Worm (Caenorhabditis elegans) whole organism, L1 larva: ENCODE measurements around the gene col-118.
A peak's percentile ranks its signal among the peaks of the same experiment; 100 is the strongest.

Experiments used
- C16A3.4 ChIP-seq: fragments of 150-350 bp; optimal IDR thresholded peaks from 2 replicates; lab custom pipeline; 2014; ENCODE audit warnings: missing biosample characterization, missing genetic modification characterization
- C34B4.2 ChIP-seq: sonication (generic microtip); optimal IDR thresholded peaks from 2 replicates; lab custom pipeline; 2017; ENCODE audit warnings: mild to moderate bottlenecking, missing genetic modification characterization, missing compliant biosample characterization
- F16B12.6 ChIP-seq: fragments of 150-350 bp; optimal IDR thresholded peaks from 2 replicates; lab custom pipeline; 2014; ENCODE audit warnings: missing biosample characterization, missing genetic modification characterization
- alr-1 ChIP-seq: fragments of 200-800 bp; sonication (Bioruptor generic); optimal IDR thresholded peaks from 2 replicates; lab custom pipeline; 2018; ENCODE audit warnings: borderline replicate concordance, mild to moderate bottlenecking, missing genetic modification characterization, missing compliant biosample characterization
- blmp-1 ChIP-seq: fragments of 150-350 bp; optimal IDR thresholded peaks from 2 replicates; lab custom pipeline; 2014; ENCODE audit warnings: missing biosample characterization, missing genetic modification characterization
- ceh-90 ChIP-seq: sonication (generic microtip); optimal IDR thresholded peaks from 2 replicates; lab custom pipeline; 2016; ENCODE audit warnings: missing genetic modification characterization, missing compliant biosample characterization
- dsc-1 ChIP-seq: sonication (generic microtip); optimal IDR thresholded peaks from 2 replicates; lab custom pipeline; 2016; ENCODE audit warnings: mild to moderate bottlenecking, missing genetic modification characterization, missing compliant biosample characterization
- efl-1 ChIP-seq, 4 experiments: fragments of 150-350 bp; optimal IDR thresholded peaks in 3 of 4; peaks in 1 of 4; 1 replicate in 1 of 4; 2 replicates in 3 of 4; lab custom pipeline; 2014; ENCODE audit warnings: missing biosample characterization in 2 of 4, missing genetic modification characterization in 2 of 4, missing genetic modification reagents in 2 of 4
- efl-3 ChIP-seq: fragments of 200-800 bp; sonication (Bioruptor generic); optimal IDR thresholded peaks from 2 replicates; lab custom pipeline; 2018; ENCODE audit warnings: mild to moderate bottlenecking, missing genetic modification characterization, missing compliant biosample characterization
- egl-27 ChIP-seq, 2 experiments: fragments of 150-350 bp in 1 of 2; sonication (generic microtip); optimal IDR thresholded peaks; 3 replicates each; lab custom pipeline; 2017 to 2018; ENCODE audit warnings: missing biosample characterization in 2 of 2, missing genetic modification characterization in 2 of 2, missing genetic modification reagents in 2 of 2
- elt-2 ChIP-seq: sonication (generic microtip); optimal IDR thresholded peaks from 2 replicates; lab custom pipeline; 2016; ENCODE audit warnings: missing genetic modification characterization, mild to moderate bottlenecking, inconsistent platforms, missing compliant biosample characterization, missing genetic modification reagents
- grh-1 ChIP-seq: fragments of 200-800 bp; sonication (Bioruptor generic); IDR thresholded peaks from 2 replicates; pipeline ENCODE4 v1.3.6; 2022; ENCODE audit warnings: missing genetic modification reagents, missing genetic modification characterization, missing compliant biosample characterization
- hpl-2 ChIP-seq: fragments of 150-350 bp; optimal IDR thresholded peaks from 2 replicates; lab custom pipeline; 2014; ENCODE audit warnings: missing biosample characterization, missing genetic modification reagents, missing genetic modification characterization
- irx-1 ChIP-seq: sonication (generic microtip); optimal IDR thresholded peaks from 2 replicates; lab custom pipeline; 2016; ENCODE audit warnings: missing genetic modification characterization, missing compliant biosample characterization
- lin-13 ChIP-seq: fragments of 150-350 bp; optimal IDR thresholded peaks from 2 replicates; lab custom pipeline; 2014; ENCODE audit warnings: missing biosample characterization, missing genetic modification reagents, missing genetic modification characterization
- lin-14 ChIP-seq: fragments of 200-800 bp; sonication (Bioruptor generic); optimal IDR thresholded peaks from 2 replicates; lab custom pipeline; 2018; ENCODE audit warnings: mild to moderate bottlenecking, missing genetic modification characterization, moderate library complexity, missing compliant biosample characterization
- lin-35 ChIP-seq, 2 experiments: fragments of 150-350 bp; optimal IDR thresholded peaks; 2 replicates each; lab custom pipeline; 2014; ENCODE audit warnings: missing biosample characterization in 2 of 2, missing genetic modification characterization in 2 of 2, missing genetic modification reagents in 2 of 2
- lin-39 ChIP-seq: fragments of 150-350 bp; optimal IDR thresholded peaks from 2 replicates; lab custom pipeline; 2014; ENCODE audit warnings: missing biosample characterization, missing genetic modification reagents, missing genetic modification characterization
- lir-3 ChIP-seq: sonication (generic microtip); optimal IDR thresholded peaks from 2 replicates; lab custom pipeline; 2016; ENCODE audit warnings: mild to moderate bottlenecking, missing genetic modification characterization, moderate library complexity, missing compliant biosample characterization; ENCODE audit not compliant: poor library complexity
- mef-2 ChIP-seq: fragments of 150-350 bp; optimal IDR thresholded peaks from 2 replicates; lab custom pipeline; 2014; ENCODE audit warnings: missing biosample characterization, missing genetic modification characterization
- mep-1 ChIP-seq: fragments of 150-350 bp; optimal IDR thresholded peaks from 2 replicates; lab custom pipeline; 2014; ENCODE audit warnings: missing biosample characterization, missing genetic modification characterization
- nhr-19 ChIP-seq: fragments of 200-800 bp; sonication (Bioruptor generic); conservative IDR thresholded peaks from 2 replicates; pipeline ENCODE4 v1.3.6; 2022; ENCODE audit warnings: missing genetic modification characterization, missing compliant biosample characterization
- nhr-28 ChIP-seq: fragments of 150-350 bp; optimal IDR thresholded peaks from 2 replicates; lab custom pipeline; 2014; ENCODE audit warnings: missing biosample characterization, missing genetic modification characterization
- nhr-71 ChIP-seq: sonication (generic microtip); optimal IDR thresholded peaks from 2 replicates; lab custom pipeline; 2016; ENCODE audit warnings: mild to moderate bottlenecking, missing genetic modification characterization, moderate library complexity, missing compliant biosample characterization
- nhr-77 ChIP-seq: fragments of 150-350 bp; optimal IDR thresholded peaks from 2 replicates; lab custom pipeline; 2014; ENCODE audit warnings: missing biosample characterization, missing genetic modification characterization
- nhr-90 ChIP-seq: sonication (generic microtip); optimal IDR thresholded peaks from 2 replicates; lab custom pipeline; 2016; ENCODE audit warnings: mild to moderate bottlenecking, missing genetic modification characterization, missing compliant biosample characterization; ENCODE audit not compliant: poor library complexity
- pag-3 ChIP-seq: sonication (generic microtip); optimal IDR thresholded peaks from 2 replicates; lab custom pipeline; 2017; ENCODE audit warnings: missing genetic modification characterization, mild to moderate bottlenecking, missing compliant biosample characterization, antibody characterized with exemption, borderline replicate concordance; ENCODE audit not compliant: insufficient read depth
- rnt-1 ChIP-seq: sonication (generic microtip); optimal IDR thresholded peaks from 2 replicates; lab custom pipeline; 2016; ENCODE audit warnings: mild to moderate bottlenecking, missing genetic modification characterization, moderate library complexity, missing compliant biosample characterization
- skn-1 ChIP-seq: fragments of 150-350 bp; optimal IDR thresholded peaks from 2 replicates; lab custom pipeline; 2014; ENCODE audit warnings: missing biosample characterization, missing genetic modification characterization
- unc-98 ChIP-seq: fragments of 200-800 bp; sonication (Bioruptor generic); IDR thresholded peaks from 2 replicates; pipeline ENCODE4 v1.3.6; 2022; ENCODE audit warnings: missing genetic modification characterization, missing compliant biosample characterization

Gene col-118

ce11 chrIV:8830591-8830990, 17.4 kb upstream of the col-118 start, which contains the start of gene T28C6.8 (continued):
- TF ChIP-seq lin-13 (GFP tag; lab: Kevin White, UChicago) (peak; percentile 23), blmp-1 (tag; lab: Kevin White, UChicago) (peak; percentile 88), C16A3.4 (tag; lab: Kevin White, UChicago) (peak; percentile 1), nhr-71 (tag; lab: Kevin White, UChicago) (peak; percentile 63), grh-1 (GFP tag; lab: Robert Waterston, UW) (peak; percentile 32; the same call in 1 of the 2 replicates), pag-3 (peak; percentile 2), efl-3 (GFP tag; lab: Kevin White, UChicago) (no peak), lin-35 (GFP tag; optimal IDR thresholded peaks at IDR 0.05; lab: Kevin White, UChicago) (peak in 1 of 2 experiments; percentile 68), unc-98 (GFP tag; lab: Robert Waterston, UW) (no peak), nhr-90 (tag; lab: Kevin White, UChicago) (peak; percentile 36), nhr-77 (tag; lab: Kevin White, UChicago) (peak; percentile 17), lin-14 (GFP tag; lab: Kevin White, UChicago) (peak; percentile 85), irx-1 (tag; lab: Kevin White, UChicago) (peak; percentile 10)

- TF ChIP-seq lin-39 (no peak), ceh-90 (tag; lab: Kevin White, UChicago) (no peak), nhr-28 (no peak), lir-3 (tag; lab: Kevin White, UChicago) (no peak), hpl-2 (GFP tag; lab: Kevin White, UChicago) (no peak), grh-1 (GFP tag; lab: Robert Waterston, UW) (no peak), egl-27 (tag; optimal IDR thresholded peaks at IDR 0.05; lab: Kevin White, UChicago) (no peak), nhr-71 (tag; lab: Kevin White, UChicago) (no peak)
- TF ChIP-seq, all 84 proteins: peak for 0
These were observed 7.8 kb upstream of the col-118 start, which contains the start of the genes T28C6.11 and T11B7.1 for ce11 chrIV:8840161-8840765. Gene T28C6.11 (minus strand): TSS chrIV:8840261. Gene T11B7.1 (plus strand): TSS chrIV:8840715.

ce11 chrIV:8844457-8844856, 3.6 kb upstream of the col-118 start, which contains the start of gene T11B7.2:
Gene T11B7.2 (minus strand): TSS chrIV:8844557.
- TF ChIP-seq alr-1, result no peak
- TF ChIP-seq dsc-1, result peak; percentile 1
- TF ChIP-seq efl-1 (optimal IDR thresholded peaks at IDR 0.05; lab: Kevin White, UChicago), result no peak
- peak in 1 of 2 experiments; percentile 11 for TF ChIP-seq efl-1 (GFP tag; optimal IDR thresholded peaks at IDR 0.05 in 1 of 2; lab: Kevin White, UChicago)

ce11 chrIV:8845922-8846321, 2.1 kb upstream of the col-118 start:
- no peak for TF ChIP-seq efl-1 (optimal IDR thresholded peaks at IDR 0.05; lab: Kevin White, UChicago)
- peak in 1 of 2 experiments; percentile 50 for TF ChIP-seq efl-1 (GFP tag; optimal IDR thresholded peaks at IDR 0.05 in 1 of 2; lab: Kevin White, UChicago)
- TF ChIP-seq elt-2, result peak; percentile 68
- TF ChIP-seq unc-98 (GFP tag; lab: Robert Waterston, UW), result no peak
- no peak for TF ChIP-seq C34B4.2 (tag; lab: Kevin White, UChicago)
- no peak for TF ChIP-seq mep-1

- TF ChIP-seq efl-1 (optimal IDR thresholded peaks at IDR 0.05; lab: Kevin White, UChicago) (no peak), efl-1 (GFP tag; optimal IDR thresholded peaks at IDR 0.05 in 1 of 2; lab: Kevin White, UChicago) (peak in 1 of 2 experiments; percentile 56), rnt-1 (no peak), mef-2 (tag; lab: Kevin White, UChicago) (no peak)
These were observed 965 bp downstream of the col-118 start for ce11 chrIV:8848983-8849382.

ce11 chrIV:8850807-8851206, 2.8 kb downstream of the col-118 start:
- TF ChIP-seq rnt-1 (peak; percentile 45), F16B12.6 (tag; lab: Kevin White, UChicago) (no peak), nhr-19 (GFP tag; lab: Robert Waterston, UW) (no peak), skn-1 (tag; lab: Kevin White, UChicago) (peak; percentile 5), lin-14 (GFP tag; lab: Kevin White, UChicago) (peak; percentile 65)
